ENCODE assay signal across 2 fruit fly cellular contexts in the genomic region with DNA sequence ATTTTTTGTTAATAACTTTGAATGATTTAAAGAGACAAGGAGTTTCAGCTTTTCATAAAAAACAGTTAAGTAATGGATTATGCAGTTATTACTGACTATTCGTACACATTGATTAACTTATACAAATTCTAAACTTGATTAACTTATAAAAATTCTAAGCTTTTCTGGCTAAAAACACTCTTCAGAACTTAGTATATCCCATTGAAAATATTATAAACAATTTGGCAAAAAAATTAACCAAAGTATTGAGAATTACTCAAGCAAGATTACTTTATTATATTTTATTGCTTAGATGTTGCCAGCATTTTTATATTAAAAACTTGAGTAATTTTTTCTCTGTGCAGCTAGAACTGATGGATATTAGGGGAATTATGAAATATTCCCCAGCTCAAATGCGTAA.
A peak's percentile ranks its signal among the peaks of the same experiment; 100 is the strongest.
TF ChIP-seq lines count a peak whose summit lies in the region.

No protein-coding gene starts in this region.

- no peak for TF ChIP-seq CTCF in whole organism, embryonic (GFP tag; optimal IDR thresholded peaks at IDR 0.05; lab: Kevin White, UChicago)

TF ChIP-seq in whole organism, embryonic, 481 proteins besides CTCF, POLR2A, EP300 and RAD21 (continues in another document):
- peak; percentile 9 for TF ChIP-seq Sox100B (GFP tag; optimal IDR thresholded peaks at IDR 0.05; lab: Kevin White, UChicago)
- TF ChIP-seq CG17328 (GFP tag; IDR thresholded peaks at IDR 0.05; lab: Robert Waterston, UW): no peak
- no peak; the same call in 1 of the 2 replicates for TF ChIP-seq CG31441 (GFP tag; IDR thresholded peaks at IDR 0.05; lab: Robert Waterston, UW)
- no peak for TF ChIP-seq ranshi (GFP tag; IDR thresholded peaks at IDR 0.05; lab: Robert Waterston, UW)
- peak; percentile 19 for TF ChIP-seq CG12391 (tag; optimal IDR thresholded peaks at IDR 0.05; lab: Kevin White, UChicago)
- no peak for TF ChIP-seq Dbx (GFP tag; IDR thresholded peaks at IDR 0.05; lab: Robert Waterston, UW)
- no peak for TF ChIP-seq pan (optimal IDR thresholded peaks at IDR 0.05; lab: Kevin White, UChicago)
- TF ChIP-seq pan (GFP tag; optimal IDR thresholded peaks at IDR 0.05 in 1 of 2, IDR thresholded peaks at IDR 0.05 in 1 of 2): no peak
- TF ChIP-seq CG9727 (GFP tag; optimal IDR thresholded peaks at IDR 0.05; lab: Kevin White, UChicago): peak; percentile 15
- TF ChIP-seq tgo (GFP tag; IDR thresholded peaks at IDR 0.05; lab: Robert Waterston, UW): no peak
- TF ChIP-seq CG18262 (tag; optimal IDR thresholded peaks at IDR 0.05; lab: Kevin White, UChicago): peak; percentile 67
- peak; percentile 69; the same call in 2 of the 3 replicates for TF ChIP-seq CG17361 (GFP tag; IDR thresholded peaks at IDR 0.05; lab: Robert Waterston, UW)
- TF ChIP-seq bsh (GFP tag; optimal IDR thresholded peaks at IDR 0.05; lab: Kevin White, UChicago): peak in 1 of 2 experiments; percentile 35
- TF ChIP-seq Hr78 (GFP tag; optimal IDR thresholded peaks at IDR 0.05; lab: Kevin White, UChicago): no peak
- no peak for TF ChIP-seq toy (GFP tag; IDR thresholded peaks at IDR 0.05; lab: Robert Waterston, UW)
- no peak for TF ChIP-seq Lpt (GFP tag; optimal IDR thresholded peaks at IDR 0.05; lab: Kevin White, UChicago)
- TF ChIP-seq slou (GFP tag; optimal IDR thresholded peaks at IDR 0.05; lab: Kevin White, UChicago): no peak
- peak; percentile 8 for TF ChIP-seq grau (tag; optimal IDR thresholded peaks at IDR 0.05; lab: Kevin White, UChicago)
- no peak for TF ChIP-seq CG6854 (GFP tag; optimal IDR thresholded peaks at IDR 0.05; lab: Kevin White, UChicago)
- peak; percentile 25 for TF ChIP-seq trem (tag; optimal IDR thresholded peaks at IDR 0.05; lab: Kevin White, UChicago)
- no peak for TF ChIP-seq BEAF-32 (GFP tag; optimal IDR thresholded peaks at IDR 0.05; lab: Kevin White, UChicago)
- no peak for TF ChIP-seq CG6683 (GFP tag; optimal IDR thresholded peaks at IDR 0.05; lab: Kevin White, UChicago)
- TF ChIP-seq so (GFP tag; IDR thresholded peaks at IDR 0.05; lab: Robert Waterston, UW): no peak
- no peak for TF ChIP-seq CG11723 (GFP tag; optimal IDR thresholded peaks at IDR 0.05; lab: Kevin White, UChicago)
- TF ChIP-seq Gug (GFP tag; IDR thresholded peaks at IDR 0.05; lab: Robert Waterston, UW): no peak
- TF ChIP-seq Sry-β (GFP tag; optimal IDR thresholded peaks at IDR 0.05; lab: Kevin White, UChicago): no peak
- TF ChIP-seq CG12744 (GFP tag; optimal IDR thresholded peaks at IDR 0.05; lab: Kevin White, UChicago): no peak
- TF ChIP-seq salm (tag; optimal IDR thresholded peaks at IDR 0.05; lab: Kevin White, UChicago): no peak
- TF ChIP-seq fu2 (GFP tag; optimal IDR thresholded peaks at IDR 0.05; lab: Kevin White, UChicago): no peak
- no peak for TF ChIP-seq ash1 (GFP tag; optimal IDR thresholded peaks at IDR 0.05; lab: Kevin White, UChicago)
- TF ChIP-seq H15 (GFP tag; IDR thresholded peaks at IDR 0.05; lab: Robert Waterston, UW): no peak
- no peak for TF ChIP-seq Xbp1 (GFP tag; optimal IDR thresholded peaks at IDR 0.05; lab: Kevin White, UChicago)
- TF ChIP-seq pros (GFP tag; optimal IDR thresholded peaks at IDR 0.05; lab: Kevin White, UChicago): no peak
- TF ChIP-seq CG30403 (GFP tag; optimal IDR thresholded peaks at IDR 0.05; lab: Kevin White, UChicago): peak; percentile 0
- no peak for TF ChIP-seq Dp (GFP tag; optimal IDR thresholded peaks at IDR 0.05; lab: Kevin White, UChicago)
- TF ChIP-seq CG4617 (GFP tag; optimal IDR thresholded peaks at IDR 0.05; lab: Kevin White, UChicago; ENCODE audit: borderline replicate concordance): no peak
- TF ChIP-seq Ada2b (GFP tag; IDR thresholded peaks at IDR 0.05; lab: Robert Waterston, UW): no peak
- no peak for TF ChIP-seq Aef1 (GFP tag; IDR thresholded peaks at IDR 0.05; lab: Robert Waterston, UW)
- TF ChIP-seq CG8290 (GFP tag; optimal IDR thresholded peaks at IDR 0.05; lab: Kevin White, UChicago): no peak
- no peak for TF ChIP-seq CG8290 (tag; optimal IDR thresholded peaks at IDR 0.05; lab: Kevin White, UChicago)
- TF ChIP-seq zf30C (GFP tag; optimal IDR thresholded peaks at IDR 0.05; lab: Kevin White, UChicago): peak; percentile 29
- no peak for TF ChIP-seq ara (GFP tag; IDR thresholded peaks at IDR 0.05; lab: Robert Waterston, UW)
- no peak for TF ChIP-seq CG6654 (GFP tag; optimal IDR thresholded peaks at IDR 0.05; lab: Kevin White, UChicago)
- no peak for TF ChIP-seq az2 (GFP tag; optimal IDR thresholded peaks at IDR 0.05; lab: Kevin White, UChicago)
- no peak for TF ChIP-seq CG12104 (GFP tag; optimal IDR thresholded peaks at IDR 0.05; lab: Kevin White, UChicago)

TF ChIP-seq in whole organism, prepupa, 60 proteins besides CTCF, POLR2A, EP300 and RAD21:
- no peak for TF ChIP-seq Sox102F (GFP tag; optimal IDR thresholded peaks at IDR 0.05; lab: Kevin White, UChicago)
- TF ChIP-seq Eip78C (GFP tag; lab: Kevin White, UChicago): peak; percentile 23
